Fruit fly (Drosophila melanogaster): Measurements from ENCODE around the gene SMC1.
A peak's percentile ranks its signal among the peaks of the same experiment; 100 is the strongest.

The SMC1 gene

DNA sequence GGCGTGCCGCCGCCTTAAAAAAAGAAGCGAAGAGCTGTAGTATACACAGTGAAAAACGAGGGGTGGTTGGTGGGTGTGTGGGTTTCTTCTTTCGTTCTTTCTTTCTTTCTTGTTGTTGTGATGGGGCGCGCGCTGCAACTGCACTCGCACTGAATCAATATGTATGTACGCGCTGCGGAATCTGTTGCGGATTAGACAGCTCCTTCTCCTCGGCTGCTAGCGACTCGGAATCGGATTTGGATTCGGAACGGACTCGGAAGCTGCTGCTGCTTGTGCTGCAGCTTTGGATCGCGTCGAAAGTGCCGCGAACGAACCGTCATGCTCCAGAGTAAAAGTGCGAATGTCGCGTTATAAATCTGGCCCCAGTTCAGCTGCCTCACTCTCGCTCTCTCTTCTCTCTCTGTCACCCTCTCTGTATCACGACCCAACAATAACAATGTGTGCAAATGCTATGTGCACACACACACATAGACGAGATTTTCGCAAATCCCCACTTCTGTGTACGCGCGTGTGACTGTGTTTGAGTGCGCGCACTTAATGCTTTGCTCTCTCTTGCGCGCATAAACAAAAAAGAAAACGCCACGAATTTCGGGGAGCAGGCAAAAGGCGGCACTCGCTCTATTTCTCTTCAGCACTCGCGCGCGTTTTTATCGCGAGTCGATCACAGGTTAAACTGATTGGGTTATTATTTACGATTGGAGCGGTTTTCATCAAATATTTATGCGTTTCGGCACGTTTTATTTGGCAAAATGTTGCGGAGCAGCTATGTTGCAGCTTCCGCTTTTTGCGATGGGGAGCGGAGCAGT lies 26.9 kb upstream of the SMC1 start (continued):
- TF ChIP-seq CG32006 (GFP tag; optimal IDR thresholded peaks at IDR 0.05) (peak; percentile 34), CG10669 (GFP tag; optimal IDR thresholded peaks at IDR 0.05) (peak; percentile 18), Hr4 (GFP tag; optimal IDR thresholded peaks at IDR 0.05) (no peak), Eip75B (GFP tag; optimal IDR thresholded peaks at IDR 0.05) (peak; percentile 53), CG6163 (GFP tag; IDR thresholded peaks at IDR 0.05) (no peak; the same call in 2 of the 3 replicates), topi (GFP tag; optimal IDR thresholded peaks at IDR 0.05) (peak; percentile 23), CG34406 (GFP tag; optimal IDR thresholded peaks at IDR 0.05) (peak; percentile 12), CG1621 (tag; optimal IDR thresholded peaks at IDR 0.05) (peak; percentile 13), CG11902 (GFP tag; optimal IDR thresholded peaks at IDR 0.05) (peak; percentile 11), CG10631 (GFP tag; optimal IDR thresholded peaks at IDR 0.05) (no peak), salr (GFP tag; optimal IDR thresholded peaks at IDR 0.05) (no peak), eg (GFP tag; IDR thresholded peaks at IDR 0.05) (peak; percentile 67; the same call in 2 of the 3 replicates), vri (GFP tag; optimal IDR thresholded peaks at IDR 0.05) (peak; percentile 56), CG6808 (GFP tag; optimal IDR thresholded peaks at IDR 0.05) (peak; percentile 32), CG6276 (GFP tag; optimal IDR thresholded peaks at IDR 0.05) (peak; percentile 54), CG3032 (tag; optimal IDR thresholded peaks at IDR 0.05) (peak; percentile 12), Smox (GFP tag; optimal IDR thresholded peaks at IDR 0.05) (peak; percentile 3), CG11294 (GFP tag; IDR thresholded peaks at IDR 0.05) (no peak; the same call in 1 of the 2 replicates), CG4318 (GFP tag; optimal IDR thresholded peaks at IDR 0.05) (no peak), dsx (GFP tag; optimal IDR thresholded peaks at IDR 0.05; ENCODE audit: poor library complexity, severe bottlenecking) (peak; percentile 83), cyc (GFP tag; optimal IDR thresholded peaks at IDR 0.05) (no peak), pdm3 (GFP tag; optimal IDR thresholded peaks at IDR 0.05) (no peak), CG9139 (GFP tag; optimal IDR thresholded peaks at IDR 0.05) (peak; percentile 18), Hr38 (GFP tag; optimal IDR thresholded peaks at IDR 0.05) (no peak), lz (GFP tag; optimal IDR thresholded peaks at IDR 0.05) (no peak), Lpt (GFP tag; optimal IDR thresholded peaks at IDR 0.05) (no peak), net (GFP tag; optimal IDR thresholded peaks at IDR 0.05) (peak; percentile 64), CG6792 (GFP tag; optimal IDR thresholded peaks at IDR 0.05) (peak; percentile 29)

DNA sequence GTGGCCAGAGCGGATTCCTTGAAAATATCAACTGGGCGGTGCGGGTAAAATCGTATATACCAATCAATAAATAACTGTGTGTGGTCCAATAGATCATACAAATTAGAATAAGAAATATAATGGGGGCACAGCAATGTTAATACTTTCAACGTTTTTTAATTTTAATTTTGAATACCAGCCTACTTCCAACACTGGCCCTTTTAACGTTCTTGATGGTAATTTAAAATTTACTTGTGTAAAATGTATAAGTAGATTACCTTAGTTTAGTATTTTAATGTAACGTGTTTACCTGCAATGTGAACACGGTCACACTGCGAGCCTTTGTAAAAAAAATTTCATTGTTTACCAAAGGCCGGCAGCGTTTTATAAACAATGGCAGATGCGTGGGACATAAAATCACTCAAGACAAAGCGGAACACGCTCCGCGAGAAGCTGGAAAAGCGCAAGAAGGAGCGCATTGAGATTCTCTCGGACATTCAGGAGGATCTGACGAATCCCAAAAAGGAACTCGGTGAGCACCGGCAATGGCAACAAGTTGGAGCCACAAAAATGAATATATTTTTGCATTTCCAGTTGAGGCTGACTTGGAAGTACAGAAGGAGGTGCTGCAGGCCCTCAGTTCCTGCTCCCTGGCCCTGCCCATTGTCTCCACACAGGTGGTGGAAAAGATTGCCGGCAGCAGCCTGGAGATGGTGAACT lies 26.1 kb upstream of the SMC1 start, which contains the start of the genes KrT95D and Mettl3:
TSS of gene KrT95D (minus strand) at position 3 of the 699 bp plus-strand sequence.
TSS of gene Mettl3 (plus strand) at position 333 of the 699 bp plus-strand sequence.
- TF ChIP-seq lz (GFP tag; optimal IDR thresholded peaks at IDR 0.05) = peak; percentile 2
- no peak for TF ChIP-seq Eip78C (GFP tag)
- TF ChIP-seq Smox (GFP tag; optimal IDR thresholded peaks at IDR 0.05) = peak; percentile 1
- no peak for TF ChIP-seq CG8319 (GFP tag; optimal IDR thresholded peaks at IDR 0.05)
- TF ChIP-seq achi (GFP tag; optimal IDR thresholded peaks at IDR 0.05) = no peak
- peak; percentile 30 for TF ChIP-seq CG31627 (GFP tag; optimal IDR thresholded peaks at IDR 0.05)
- TF ChIP-seq Ets96B (tag; optimal IDR thresholded peaks at IDR 0.05) = no peak
- TF ChIP-seq CG6276 (GFP tag; optimal IDR thresholded peaks at IDR 0.05) = no peak
- TF ChIP-seq Sox14 (GFP tag; optimal IDR thresholded peaks at IDR 0.05) = peak; percentile 87
- no peak for TF ChIP-seq CG4318 (GFP tag; optimal IDR thresholded peaks at IDR 0.05)
- TF ChIP-seq CG10669 (GFP tag; optimal IDR thresholded peaks at IDR 0.05) = no peak
- no peak for TF ChIP-seq svp (GFP tag)
- peak; percentile 11 for TF ChIP-seq Hr39 (GFP tag; optimal IDR thresholded peaks at IDR 0.05)
- no peak for TF ChIP-seq CG11294 (GFP tag; IDR thresholded peaks at IDR 0.05)
- TF ChIP-seq CG11762 (GFP tag; optimal IDR thresholded peaks at IDR 0.05; ENCODE audit: insufficient read depth) = no peak
- TF ChIP-seq Hr4 (GFP tag; optimal IDR thresholded peaks at IDR 0.05) = peak; percentile 9
- no peak for TF ChIP-seq CG1621 (tag; optimal IDR thresholded peaks at IDR 0.05)
- no peak for TF ChIP-seq dsx (GFP tag; optimal IDR thresholded peaks at IDR 0.05; ENCODE audit: poor library complexity, severe bottlenecking)
- TF ChIP-seq CG3032 (tag; optimal IDR thresholded peaks at IDR 0.05) = peak; percentile 1
- TF ChIP-seq eg (GFP tag; IDR thresholded peaks at IDR 0.05) = no peak
- no peak for TF ChIP-seq vri (GFP tag; optimal IDR thresholded peaks at IDR 0.05)
- TF ChIP-seq cyc (GFP tag; optimal IDR thresholded peaks at IDR 0.05) = peak; percentile 3
- TF ChIP-seq Eip75B (GFP tag; optimal IDR thresholded peaks at IDR 0.05) = no peak
- no peak for TF ChIP-seq CG6163 (GFP tag; IDR thresholded peaks at IDR 0.05)
- TF ChIP-seq Blimp-1 (GFP tag; optimal IDR thresholded peaks at IDR 0.05) = no peak
- TF ChIP-seq Hr38 (GFP tag; optimal IDR thresholded peaks at IDR 0.05) = no peak
- no peak for TF ChIP-seq fd59A (GFP tag; optimal IDR thresholded peaks at IDR 0.05)
- peak; percentile 49 for TF ChIP-seq Met (GFP tag; optimal IDR thresholded peaks at IDR 0.05)
- TF ChIP-seq fkh (GFP tag; optimal IDR thresholded peaks at IDR 0.05) = peak; percentile 98
- TF ChIP-seq dac (GFP tag; optimal IDR thresholded peaks at IDR 0.05) = no peak

Data from whole organism, prepupa.